Fruit fly (Drosophila melanogaster): ENCODE data around the gene lmgB.

lmgB gene

dm6 chr2L:8541469-8542233 is 13.2 kb upstream of the lmgB start, which contains the start of gene Sema1a (continued):
- TF ChIP-seq CG32767 (GFP tag; IDR thresholded peaks at IDR 0.05) (no peak; the same call in 1 of the 2 replicates), Opbp (GFP tag; IDR thresholded peaks at IDR 0.05; ENCODE audit: partially characterized antibody) (peak; percentile 86), CG8388 (GFP tag; optimal IDR thresholded peaks at IDR 0.05) (peak; percentile 39), CG5953 (GFP tag; IDR thresholded peaks at IDR 0.05) (0 out of 2 replicates have a peak, but pooled peaks have one; percentile 52), CG10147 (GFP tag; optimal IDR thresholded peaks at IDR 0.05) (peak; percentile 58), Bgb (GFP tag; IDR thresholded peaks at IDR 0.05; ENCODE audit: partially characterized antibody) (peak; percentile 90), CG8290 (GFP tag; optimal IDR thresholded peaks at IDR 0.05) (peak; percentile 65), CG8290 (tag; optimal IDR thresholded peaks at IDR 0.05) (peak; percentile 35 to 89), seq (GFP tag; IDR thresholded peaks at IDR 0.05) (peak; percentile 30), caup (GFP tag; optimal IDR thresholded peaks at IDR 0.05; ENCODE audit: severe bottlenecking) (peak; percentile 17), lmd (GFP tag; IDR thresholded peaks at IDR 0.05) (no peak; the same call in none of the 2 replicates), CG10462 (GFP tag; optimal IDR thresholded peaks at IDR 0.05) (no peak), ab (GFP tag; optimal IDR thresholded peaks at IDR 0.05) (peak; percentile 22), CG8359 (GFP tag; optimal IDR thresholded peaks at IDR 0.05; ENCODE audit: borderline replicate concordance) (no peak), CG11560 (tag; IDR thresholded peaks at IDR 0.05) (no peak), aop (GFP tag; IDR thresholded peaks at IDR 0.05) (no peak), CG8089 (GFP tag; optimal IDR thresholded peaks at IDR 0.05) (no peak), CG9817 (tag; optimal IDR thresholded peaks at IDR 0.05) (peak; percentile 78), CG42726 (GFP tag; IDR thresholded peaks at IDR 0.05; ENCODE audit: partially characterized antibody) (peak; percentile 95), vfl (GFP tag; optimal IDR thresholded peaks at IDR 0.05) (peak; percentile 49), CG8944 (GFP tag; optimal IDR thresholded peaks at IDR 0.05) (peak; percentile 28), pita (GFP tag; optimal IDR thresholded peaks at IDR 0.05) (no peak), Atf6 (GFP tag; IDR thresholded peaks at IDR 0.05) (peak; percentile 72), CG1602 (GFP tag; optimal IDR thresholded peaks at IDR 0.05) (peak; percentile 74), ham (GFP tag; IDR thresholded peaks at IDR 0.05) (no peak), pan (optimal IDR thresholded peaks at IDR 0.05) (peak in 1 of 2 experiments; percentile 54), pan (GFP tag; optimal IDR thresholded peaks at IDR 0.05 in 1 of 2, IDR thresholded peaks at IDR 0.05 in 1 of 2) (peak in 1 of 2 experiments; percentile 81), tna (GFP tag; IDR thresholded peaks at IDR 0.05; ENCODE audit: partially characterized antibody) (peak; percentile 84), CG17385 (GFP tag; optimal IDR thresholded peaks at IDR 0.05) (peak; percentile 8), CG7987 (GFP tag; optimal IDR thresholded peaks at IDR 0.05) (peak; percentile 43), NFAT (GFP tag; IDR thresholded peaks at IDR 0.05) (no peak), CG14860 (GFP tag; IDR thresholded peaks at IDR 0.05; ENCODE audit: partially characterized antibody) (peak; percentile 65), Dbx (GFP tag; IDR thresholded peaks at IDR 0.05) (peak; percentile 73; the same call in 2 of the 3 replicates), ci (GFP tag; IDR thresholded peaks at IDR 0.05) (peak; percentile 89), CG31388 (GFP tag; optimal IDR thresholded peaks at IDR 0.05) (peak; percentile 11), NC2β (GFP tag; optimal IDR thresholded peaks at IDR 0.05) (peak; percentile 19), CG1792 (GFP tag; optimal IDR thresholded peaks at IDR 0.05) (no peak), fd3F (GFP tag; optimal IDR thresholded peaks at IDR 0.05) (peak; percentile 83), al (GFP tag; IDR thresholded peaks at IDR 0.05) (no peak; the same call in 1 of the 2 replicates), gt (GFP tag; IDR thresholded peaks at IDR 0.05) (no peak; the same call in 1 of the 2 replicates), sc (optimal IDR thresholded peaks at IDR 0.05) (no peak), sc (GFP tag; optimal IDR thresholded peaks at IDR 0.05) (no peak), Blimp-1 (GFP tag; optimal IDR thresholded peaks at IDR 0.05) (peak; percentile 47), wdn (GFP tag; IDR thresholded peaks at IDR 0.05) (peak; percentile 69; the same call in 1 of the 2 replicates), Fer1 (GFP tag; optimal IDR thresholded peaks at IDR 0.05) (peak; percentile 58), CG13424 (tag; optimal IDR thresholded peaks at IDR 0.05) (peak; percentile 36), CG17361 (GFP tag; IDR thresholded peaks at IDR 0.05) (peak; percentile 45; the same call in 2 of the 3 replicates), Oli (tag; optimal IDR thresholded peaks at IDR 0.05) (peak; percentile 74), CTCF (GFP tag; optimal IDR thresholded peaks at IDR 0.05) (peak; percentile 40), ash1 (GFP tag; optimal IDR thresholded peaks at IDR 0.05) (no peak)
